Fruit fly (Drosophila melanogaster): ENCODE data around the gene knrl.

- TF ChIP-seq spab (GFP tag; optimal IDR thresholded peaks at IDR 0.05) (no peak), dac (GFP tag; optimal IDR thresholded peaks at IDR 0.05) (no peak), Smox (GFP tag; optimal IDR thresholded peaks at IDR 0.05) (no peak), vri (GFP tag; optimal IDR thresholded peaks at IDR 0.05) (no peak), CG10631 (GFP tag; optimal IDR thresholded peaks at IDR 0.05) (no peak), CG8632 (GFP tag; optimal IDR thresholded peaks at IDR 0.05) (no peak), Gug (GFP tag; IDR thresholded peaks at IDR 0.05) (no peak)
These were observed 14.0 kb upstream of the knrl start for dm6 chr3L:20634459-20634858.
